Fruit fly (Drosophila melanogaster): ENCODE data around the gene Rhp.

- TF ChIP-seq CG12605 (GFP tag; IDR thresholded peaks at IDR 0.05): no peak
- no peak for TF ChIP-seq fd96Ca (GFP tag; IDR thresholded peaks at IDR 0.05)
- no peak for TF ChIP-seq CG15710 (tag; optimal IDR thresholded peaks at IDR 0.05)
Measured at dm6 chrX:15817823-15818222, 29.1 kb downstream of the Rhp start.
